Worm (Caenorhabditis elegans) whole organism, mixed stage, embryonic: ENCODE data around the gene F26G1.15.

Source experiments
- ces-1 ChIP-seq: fragments of 150-350 bp; optimal IDR thresholded peaks from 2 replicates; lab custom pipeline; 2014; ENCODE audit warnings: missing biosample characterization, missing genetic modification reagents, missing genetic modification characterization
- elt-1 ChIP-seq: sonication (generic microtip); optimal IDR thresholded peaks from 2 replicates; lab custom pipeline; 2017; ENCODE audit warnings: missing genetic modification characterization, mild to moderate bottlenecking, missing compliant biosample characterization, antibody characterized with exemption, moderate library complexity, borderline replicate concordance; ENCODE audit not compliant: insufficient read depth
- elt-3 ChIP-seq: fragments of 150-350 bp; optimal IDR thresholded peaks from 2 replicates; lab custom pipeline; 2014; ENCODE audit warnings: missing biosample characterization, missing genetic modification characterization
- lin-13 ChIP-seq: fragments of 150-350 bp; optimal IDR thresholded peaks from 2 replicates; lab custom pipeline; 2014; ENCODE audit warnings: missing biosample characterization, missing genetic modification characterization
- lin-32 ChIP-seq: fragments of 200-800 bp; sonication (Bioruptor generic); optimal IDR thresholded peaks from 2 replicates; lab custom pipeline; 2018; ENCODE audit warnings: mild to moderate bottlenecking, missing genetic modification characterization, missing compliant biosample characterization
- nhr-28 ChIP-seq: fragments of 150-350 bp; optimal IDR thresholded peaks from 2 replicates; lab custom pipeline; 2014; ENCODE audit warnings: missing biosample characterization, missing genetic modification characterization
- nhr-76 ChIP-seq: sonication (generic microtip); optimal IDR thresholded peaks from 2 replicates; lab custom pipeline; 2017; ENCODE audit warnings: missing biosample characterization, missing genetic modification characterization
- pha-4 ChIP-seq: fragments of 150-350 bp; optimal IDR thresholded peaks from 2 replicates; lab custom pipeline; 2018; ENCODE audit warnings: missing biosample characterization, missing genetic modification reagents, missing genetic modification characterization
- snpc-4 ChIP-seq: fragments of 150-350 bp; optimal IDR thresholded peaks from 2 replicates; lab custom pipeline; 2014; ENCODE audit warnings: missing biosample characterization, missing genetic modification characterization
- unc-62 ChIP-seq: fragments of 150-350 bp; optimal IDR thresholded peaks from 2 replicates; lab custom pipeline; 2014; ENCODE audit warnings: missing biosample characterization, missing genetic modification reagents, missing genetic modification characterization

DNA sequence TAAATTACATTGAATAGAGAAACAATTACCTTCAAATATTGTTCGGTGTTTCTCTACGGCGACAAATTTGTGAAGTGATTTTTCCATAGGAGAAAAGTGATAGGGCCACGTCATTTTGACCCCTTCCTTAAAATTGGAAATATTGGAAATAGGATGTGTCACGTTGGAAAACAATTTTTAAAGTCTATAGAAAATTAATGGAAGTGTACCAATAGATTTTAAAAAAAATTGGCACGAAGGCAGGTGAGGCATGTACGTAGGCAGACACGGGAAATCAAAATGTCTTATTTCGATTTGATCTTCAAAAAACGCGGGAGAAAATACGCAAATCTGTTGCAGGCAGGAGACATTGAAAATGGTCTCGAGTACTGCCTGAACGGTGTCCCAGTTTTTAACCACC, 47.6 kb downstream of the F26G1.15 start, which contains the start of gene C33F10.12:
- TF ChIP-seq lin-13 (tag; lab: Kevin White, UChicago) = no peak
- TF ChIP-seq nhr-76 (tag; lab: Kevin White, UChicago) = no peak
- TF ChIP-seq ces-1 (GFP tag; lab: Kevin White, UChicago) = no peak
- no peak for TF ChIP-seq elt-1 (tag; lab: Kevin White, UChicago)
- TF ChIP-seq pha-4 (tag; lab: Kevin White, UChicago) = no peak
- TF ChIP-seq elt-3 = no peak
- no peak for TF ChIP-seq unc-62 (GFP tag; lab: Kevin White, UChicago)
- no peak for TF ChIP-seq nhr-28 (tag; lab: Kevin White, UChicago)
- TF ChIP-seq snpc-4 (tag; lab: Kevin White, UChicago) = no peak
- TF ChIP-seq lin-32 (GFP tag; lab: Kevin White, UChicago) = no peak
